Fruit fly (Drosophila melanogaster) whole organism, embryonic: Measurements from ENCODE around the gene Ns1.

Source experiments
- CG11247 ChIP-seq: fragments of 200-800 bp; sonication (Bioruptor generic); IDR thresholded peaks from 2 replicates; pipeline ENCODE4 v1.3.6; 2022; ENCODE audit warnings: missing biosample characterization, missing genetic modification characterization
- CG17186 ChIP-seq: fragments of 200-800 bp; sonication (Bioruptor generic); optimal IDR thresholded peaks from 3 replicates; lab custom pipeline; 2017; ENCODE audit warnings: missing biosample characterization, missing genetic modification reagents, missing genetic modification characterization
- CG17385 ChIP-seq: fragments of 200-800 bp; sonication (Bioruptor generic); optimal IDR thresholded peaks from 3 replicates; lab custom pipeline; 2018; ENCODE audit warnings: missing biosample characterization, mild to moderate bottlenecking, missing genetic modification characterization
- CG17568 ChIP-seq: fragments of 200-800 bp; sonication (Bioruptor generic); optimal IDR thresholded peaks from 2 replicates; lab custom pipeline; 2018; ENCODE audit warnings: missing biosample characterization, mild to moderate bottlenecking, missing genetic modification characterization, moderate library complexity
- CG1832 ChIP-seq: fragments of 200-800 bp; sonication (Bioruptor generic); optimal IDR thresholded peaks from 2 replicates; lab custom pipeline; 2017; ENCODE audit warnings: missing biosample characterization, mild to moderate bottlenecking, missing genetic modification characterization, inconsistent platforms
- CG18476 ChIP-seq: fragments of 200-800 bp; sonication (Bioruptor generic); optimal IDR thresholded peaks from 2 replicates; lab custom pipeline; 2016; ENCODE audit warnings: missing biosample characterization, mild to moderate bottlenecking, missing genetic modification characterization
- CG2116 ChIP-seq: fragments of 200-800 bp; sonication (Bioruptor generic); optimal IDR thresholded peaks from 3 replicates; lab custom pipeline; 2018; ENCODE audit warnings: missing biosample characterization, mild to moderate bottlenecking, missing genetic modification characterization
- CG3838 ChIP-seq: fragments of 200-800 bp; sonication (Bioruptor generic); optimal IDR thresholded peaks from 3 replicates; lab custom pipeline; 2016; ENCODE audit warnings: missing biosample characterization, missing genetic modification characterization
- CG4707 ChIP-seq: fragments of 200-800 bp; sonication (Bioruptor generic); optimal IDR thresholded peaks from 2 replicates; lab custom pipeline; 2018; ENCODE audit warnings: missing biosample characterization, mild to moderate bottlenecking, missing genetic modification characterization, moderate library complexity
- CG4820 ChIP-seq: fragments of 200-800 bp; sonication (Bioruptor generic); optimal IDR thresholded peaks from 3 replicates; lab custom pipeline; 2016; ENCODE audit warnings: missing biosample characterization, missing genetic modification characterization
- CG5953 ChIP-seq: fragments of 200-800 bp; sonication (Bioruptor generic); IDR thresholded peaks from 2 replicates; pipeline ENCODE4 v1.3.6; 2022; ENCODE audit warnings: missing biosample characterization, missing genetic modification characterization
- CG8089 ChIP-seq: fragments of 200-800 bp; sonication (Bioruptor generic); optimal IDR thresholded peaks from 3 replicates; lab custom pipeline; 2016; ENCODE audit warnings: missing biosample characterization, missing genetic modification characterization
- CG9797 ChIP-seq: fragments of 200-800 bp; sonication (Bioruptor generic); optimal IDR thresholded peaks from 3 replicates; lab custom pipeline; 2018; ENCODE audit warnings: missing biosample characterization, mild to moderate bottlenecking, missing genetic modification characterization
- CrebB ChIP-seq: fragments of 200-800 bp; sonication (Bioruptor generic); optimal IDR thresholded peaks from 3 replicates; lab custom pipeline; 2018; ENCODE audit warnings: missing biosample characterization, mild to moderate bottlenecking, missing genetic modification characterization
- D ChIP-seq, 2 experiments: fragments of 200-800 bp in 1 of 2; fragments of >200 bp in 1 of 2; sonication (Bioruptor generic) in 1 of 2; optimal IDR thresholded peaks; 2 replicates in 1 of 2; 3 replicates in 1 of 2; lab custom pipeline; 2017; ENCODE audit warnings: mild to moderate bottlenecking in 1 of 2, missing biosample characterization in 1 of 2, missing genetic modification characterization in 1 of 2, missing genetic modification reagents in 1 of 2
- Dip3 ChIP-seq: fragments of 200-800 bp; sonication (Bioruptor generic); optimal IDR thresholded peaks from 3 replicates; lab custom pipeline; 2016; ENCODE audit warnings: missing biosample characterization, missing genetic modification characterization
- Dp ChIP-seq: fragments of 200-800 bp; sonication (Bioruptor generic); optimal IDR thresholded peaks from 2 replicates; lab custom pipeline; 2018; ENCODE audit warnings: missing biosample characterization, mild to moderate bottlenecking, missing genetic modification characterization, moderate library complexity
- Drgx ChIP-seq: fragments of 200-800 bp; sonication (Bioruptor generic); IDR thresholded peaks from 2 replicates; pipeline ENCODE4 v1.3.6; 2022; ENCODE audit warnings: missing biosample characterization, missing genetic modification characterization
- HmgD ChIP-seq: fragments of 200-800 bp; sonication (Bioruptor generic); optimal IDR thresholded peaks from 3 replicates; lab custom pipeline; 2016; ENCODE audit warnings: missing biosample characterization, missing genetic modification characterization
- Hr3 ChIP-seq: fragments of 200-800 bp; sonication (Bioruptor generic); optimal IDR thresholded peaks from 3 replicates; lab custom pipeline; 2016; ENCODE audit warnings: missing biosample characterization, missing genetic modification characterization
- Lim3 ChIP-seq: fragments of 200-800 bp; sonication (Bioruptor generic); IDR thresholded peaks from 2 replicates; pipeline ENCODE4 v1.3.6; 2022; ENCODE audit warnings: missing biosample characterization, missing genetic modification characterization
- Lpt ChIP-seq: fragments of >200 bp; optimal IDR thresholded peaks from 2 replicates; lab custom pipeline; 2018; ENCODE audit warnings: missing biosample characterization, missing genetic modification characterization
- Opbp ChIP-seq: fragments of 200-800 bp; sonication (Bioruptor generic); IDR thresholded peaks from 3 replicates; pipeline ENCODE4 v1.3.6; 2022; ENCODE audit warnings: missing biosample characterization, missing genetic modification characterization; ENCODE audit not compliant: partially characterized antibody
- Spps ChIP-seq: fragments of 200-800 bp; sonication (Bioruptor generic); optimal IDR thresholded peaks from 2 replicates; lab custom pipeline; 2018; ENCODE audit warnings: missing biosample characterization, mild to moderate bottlenecking, missing genetic modification characterization
- Xbp1 ChIP-seq: fragments of 200-800 bp; sonication (Bioruptor generic); optimal IDR thresholded peaks from 3 replicates; lab custom pipeline; 2016; ENCODE audit warnings: missing biosample characterization, mild to moderate bottlenecking, missing genetic modification characterization
- ato ChIP-seq: fragments of 200-800 bp; sonication (Bioruptor generic); IDR thresholded peaks from 2 replicates; pipeline ENCODE4 v1.3.6; 2022; ENCODE audit warnings: missing biosample characterization, missing genetic modification characterization; ENCODE audit not compliant: partially characterized antibody
- bowl ChIP-seq: fragments of 200-800 bp; sonication (Bioruptor generic); IDR thresholded peaks from 2 replicates; pipeline ENCODE4 v1.3.6; 2022; ENCODE audit warnings: missing biosample characterization, missing genetic modification characterization
- chinmo ChIP-seq: fragments of 200-800 bp; sonication (Bioruptor generic); IDR thresholded peaks from 4 replicates; pipeline ENCODE4 v1.3.6; 2022; ENCODE audit warnings: missing biosample characterization, missing genetic modification characterization; ENCODE audit not compliant: partially characterized antibody
- crol ChIP-seq: fragments of 200-800 bp; sonication (Bioruptor generic); IDR thresholded peaks from 2 replicates; pipeline ENCODE4 v1.3.6; 2022; ENCODE audit warnings: missing biosample characterization, missing genetic modification characterization
- dm ChIP-seq: fragments of 200-800 bp; sonication (Bioruptor generic); optimal IDR thresholded peaks from 3 replicates; lab custom pipeline; 2016; ENCODE audit warnings: missing biosample characterization, missing genetic modification characterization
- dmrt99B ChIP-seq: fragments of 200-800 bp; sonication (Bioruptor generic); optimal IDR thresholded peaks from 2 replicates; lab custom pipeline; 2018; ENCODE audit warnings: missing biosample characterization, mild to moderate bottlenecking, missing genetic modification characterization, moderate library complexity
- exex ChIP-seq: fragments of 200-800 bp; sonication (Bioruptor generic); optimal IDR thresholded peaks from 4 replicates; lab custom pipeline; 2018; ENCODE audit warnings: missing biosample characterization, mild to moderate bottlenecking, missing genetic modification characterization, moderate library complexity
- gcm ChIP-seq: fragments of 200-800 bp; sonication (Bioruptor generic); optimal IDR thresholded peaks from 2 replicates; lab custom pipeline; 2019; ENCODE audit warnings: missing biosample characterization, mild to moderate bottlenecking, missing genetic modification characterization, moderate library complexity
- grn ChIP-seq: fragments of 200-800 bp; sonication (Bioruptor generic); optimal IDR thresholded peaks from 3 replicates; lab custom pipeline; 2017; ENCODE audit warnings: missing biosample characterization, missing genetic modification characterization
- gsb ChIP-seq: fragments of 200-800 bp; sonication (Bioruptor generic); IDR thresholded peaks from 2 replicates; pipeline ENCODE4 v1.3.6; 2022; ENCODE audit warnings: missing biosample characterization, missing genetic modification characterization
- nerfin-1 ChIP-seq: fragments of 200-800 bp; sonication (Bioruptor generic); optimal IDR thresholded peaks from 3 replicates; lab custom pipeline; 2019; ENCODE audit warnings: missing biosample characterization, mild to moderate bottlenecking, missing genetic modification characterization, moderate library complexity
- nerfin-2 ChIP-seq: fragments of 200-800 bp; sonication (Bioruptor generic); IDR thresholded peaks from 2 replicates; pipeline ENCODE4 v1.3.6; 2022; ENCODE audit warnings: missing biosample characterization, missing genetic modification characterization; ENCODE audit not compliant: partially characterized antibody
- oc ChIP-seq: fragments of 200-800 bp; sonication (Bioruptor generic); optimal IDR thresholded peaks from 2 replicates; lab custom pipeline; 2018; ENCODE audit warnings: missing biosample characterization, mild to moderate bottlenecking, missing genetic modification characterization, moderate library complexity
- peb ChIP-seq: fragments of 200-800 bp; sonication (Bioruptor generic); IDR thresholded peaks from 2 replicates; pipeline ENCODE4 v1.3.6; 2022; ENCODE audit warnings: missing biosample characterization, missing genetic modification characterization
- pum ChIP-seq: fragments of 200-800 bp; sonication (Bioruptor generic); optimal IDR thresholded peaks from 2 replicates; lab custom pipeline; 2016; ENCODE audit warnings: missing biosample characterization, missing genetic modification characterization
- ro ChIP-seq: fragments of 200-800 bp; sonication (Bioruptor generic); IDR thresholded peaks from 2 replicates; pipeline ENCODE4 v1.3.6; 2022; ENCODE audit warnings: missing biosample characterization, missing genetic modification characterization
- scrt ChIP-seq: fragments of 200-800 bp; sonication (Bioruptor generic); optimal IDR thresholded peaks from 2 replicates; lab custom pipeline; 2018; ENCODE audit warnings: missing biosample characterization, mild to moderate bottlenecking, missing genetic modification characterization, moderate library complexity
- sens ChIP-seq: fragments of 200-800 bp; sonication (Bioruptor generic); peaks from one replicate; lab custom pipeline; 2016; ENCODE audit warnings: missing biosample characterization, missing genetic modification characterization
- seq ChIP-seq: fragments of 200-800 bp; sonication (Bioruptor generic); IDR thresholded peaks from 2 replicates; pipeline ENCODE4 v1.3.6; 2022; ENCODE audit warnings: missing biosample characterization, missing genetic modification characterization
- tap ChIP-seq: fragments of 200-800 bp; optimal IDR thresholded peaks from 3 replicates; lab custom pipeline; 2019; ENCODE audit warnings: missing biosample characterization, mild to moderate bottlenecking, missing genetic modification characterization, moderate library complexity
- tll ChIP-seq, 2 experiments: fragments of 200-800 bp in 1 of 2; fragments of >200 bp in 1 of 2; sonication (Bioruptor generic) in 1 of 2; optimal IDR thresholded peaks; 2 replicates each; lab custom pipeline; 2017 to 2019; ENCODE audit warnings: missing biosample characterization in 2 of 2, missing genetic modification characterization in 2 of 2, mild to moderate bottlenecking in 1 of 2, moderate library complexity in 1 of 2
- toy ChIP-seq: fragments of 200-800 bp; sonication (Bioruptor generic); IDR thresholded peaks from 2 replicates; pipeline ENCODE4 v1.3.6; 2022; ENCODE audit warnings: missing biosample characterization, missing genetic modification characterization
- usp ChIP-seq: fragments of >200 bp; optimal IDR thresholded peaks from 2 replicates; lab custom pipeline; 2017; ENCODE audit warnings: missing biosample characterization, missing genetic modification characterization
- wek ChIP-seq: fragments of 200-800 bp; sonication (Bioruptor generic); optimal IDR thresholded peaks from 3 replicates; lab custom pipeline; 2018; ENCODE audit warnings: missing biosample characterization, mild to moderate bottlenecking, missing genetic modification characterization, moderate library complexity
- zfh1 ChIP-seq: fragments of 200-800 bp; sonication (Bioruptor generic); IDR thresholded peaks from 3 replicates; pipeline ENCODE4 v1.3.6; 2022; ENCODE audit warnings: missing biosample characterization, missing genetic modification characterization

Ns1 gene

dm6 chr3R:17087977-17088618 is 15.6 kb upstream of the Ns1 start, which contains the start of gene cal1 (continued):
- TF ChIP-seq nerfin-2 (GFP tag; lab: Robert Waterston, UW): no peak
- no peak for TF ChIP-seq Lpt (GFP tag; lab: Kevin White, UChicago)
- no peak for TF ChIP-seq bowl (GFP tag; lab: Robert Waterston, UW)
- no peak for TF ChIP-seq oc (tag; lab: Kevin White, UChicago)
- peak; percentile 61 for TF ChIP-seq CG2116 (GFP tag; lab: Kevin White, UChicago)
- TF ChIP-seq wek (GFP tag; lab: Kevin White, UChicago): no peak
- TF ChIP-seq gsb (GFP tag; lab: Robert Waterston, UW): no peak
- TF ChIP-seq zfh1: no peak
- TF ChIP-seq chinmo (GFP tag; lab: Robert Waterston, UW): no peak
- TF ChIP-seq exex (tag; lab: Kevin White, UChicago): no peak
- no peak for TF ChIP-seq CG8089 (GFP tag; lab: Kevin White, UChicago)
- TF ChIP-seq CG4820 (GFP tag; lab: Kevin White, UChicago): no peak
- peak; percentile 58 for TF ChIP-seq sens (GFP tag; lab: Kevin White, UChicago)
- no peak for TF ChIP-seq Hr3
- no peak for TF ChIP-seq Dip3
- TF ChIP-seq CG3838 (GFP tag; lab: Kevin White, UChicago): no peak
- TF ChIP-seq CG5953 (GFP tag; lab: Robert Waterston, UW): no peak
- TF ChIP-seq Xbp1 (GFP tag; lab: Kevin White, UChicago): no peak
- TF ChIP-seq CG17186 (GFP tag; lab: Kevin White, UChicago): peak; percentile 11
- no peak for TF ChIP-seq Spps (tag; lab: Kevin White, UChicago)
- TF ChIP-seq dmrt99B (tag; lab: Kevin White, UChicago): no peak
- no peak for TF ChIP-seq gcm (GFP tag; lab: Kevin White, UChicago)
- no peak for TF ChIP-seq pum (GFP tag; lab: Kevin White, UChicago)
- no peak for TF ChIP-seq peb (GFP tag; lab: Robert Waterston, UW)
- peak; percentile 97 for TF ChIP-seq Dp (GFP tag; lab: Kevin White, UChicago)
- no peak for TF ChIP-seq tap
- TF ChIP-seq grn (GFP tag; lab: Kevin White, UChicago): no peak
- TF ChIP-seq CG1832: no peak
- no peak for TF ChIP-seq crol (GFP tag; lab: Robert Waterston, UW)
- no peak for TF ChIP-seq CG11247 (GFP tag; lab: Robert Waterston, UW)
- no peak for TF ChIP-seq nerfin-1 (tag; lab: Kevin White, UChicago)
- TF ChIP-seq ro (GFP tag; lab: Robert Waterston, UW): no peak
- TF ChIP-seq CG9797: peak; percentile 77
- no peak for TF ChIP-seq scrt (GFP tag; lab: Kevin White, UChicago)
- TF ChIP-seq seq: no peak
- TF ChIP-seq dm (GFP tag; lab: Kevin White, UChicago): no peak
- TF ChIP-seq CG4707: no peak
- no peak for TF ChIP-seq Lim3 (GFP tag; lab: Robert Waterston, UW)
- TF ChIP-seq CG17568 (GFP tag; lab: Kevin White, UChicago): no peak
- no peak for TF ChIP-seq usp (GFP tag; lab: Kevin White, UChicago)
- TF ChIP-seq ato (GFP tag; lab: Robert Waterston, UW): no peak
- no peak for TF ChIP-seq D (optimal IDR thresholded peaks at IDR 0.05; lab: Kevin White, UChicago)
- TF ChIP-seq D (GFP tag; optimal IDR thresholded peaks at IDR 0.05; lab: Kevin White, UChicago): no peak
- no peak for TF ChIP-seq CG17385
- TF ChIP-seq Drgx (GFP tag; lab: Robert Waterston, UW): no peak
- peak in 1 of 2 experiments; percentile 77 for TF ChIP-seq tll (GFP tag; optimal IDR thresholded peaks at IDR 0.05; lab: Kevin White, UChicago)
- TF ChIP-seq toy: no peak
- no peak for TF ChIP-seq CG18476
- no peak for TF ChIP-seq CrebB (tag; lab: Kevin White, UChicago)
- TF ChIP-seq Opbp (GFP tag; lab: Robert Waterston, UW): no peak
- TF ChIP-seq HmgD (GFP tag; lab: Kevin White, UChicago): no peak
